Fruit fly (Drosophila melanogaster) whole organism, adult: ENCODE data around the gene CG15418.

ENCODE experiments used
- CG14711 ChIP-seq: fragments of 200-800 bp; sonication (Bioruptor generic); optimal IDR thresholded peaks from 2 replicates; lab custom pipeline; 2018; ENCODE audit warnings: missing biosample characterization, mild to moderate bottlenecking, missing genetic modification characterization, moderate library complexity
- CG1620 ChIP-seq: fragments of 200-800 bp; sonication (Bioruptor generic); optimal IDR thresholded peaks from 2 replicates; lab custom pipeline; 2016; ENCODE audit warnings: missing biosample characterization, missing genetic modification characterization
- CG5204 ChIP-seq: fragments of 200-800 bp; sonication (Bioruptor generic); optimal IDR thresholded peaks from 2 replicates; lab custom pipeline; 2016; ENCODE audit warnings: missing biosample characterization, missing genetic modification characterization
- CG7045 ChIP-seq: fragments of 200-800 bp; sonication (Bioruptor generic); optimal IDR thresholded peaks from 2 replicates; lab custom pipeline; 2017; ENCODE audit warnings: missing biosample characterization, mild to moderate bottlenecking, missing genetic modification characterization
- CG7101 ChIP-seq: fragments of 200-800 bp; sonication (Bioruptor generic); optimal IDR thresholded peaks from 2 replicates; lab custom pipeline; 2018; ENCODE audit warnings: missing biosample characterization, mild to moderate bottlenecking, missing genetic modification characterization, moderate library complexity
- Clk ChIP-seq: fragments of 200-800 bp; sonication (Bioruptor generic); optimal IDR thresholded peaks from 2 replicates; lab custom pipeline; 2017; ENCODE audit warnings: missing biosample characterization, missing genetic modification characterization
- Crg-1 ChIP-seq: fragments of 200-800 bp; sonication (Bioruptor generic); optimal IDR thresholded peaks from 2 replicates; lab custom pipeline; 2016; ENCODE audit warnings: missing biosample characterization, missing genetic modification characterization
- Mnt ChIP-seq: fragments of 200-800 bp; sonication (Bioruptor generic); optimal IDR thresholded peaks from 2 replicates; lab custom pipeline; 2016; ENCODE audit warnings: missing biosample characterization, mild to moderate bottlenecking, missing genetic modification characterization
- bab1 ChIP-seq: fragments of 200-800 bp; sonication (Bioruptor generic); optimal IDR thresholded peaks from 3 replicates; lab custom pipeline; 2019; ENCODE audit warnings: missing biosample characterization, mild to moderate bottlenecking, missing genetic modification characterization, moderate library complexity
- cnc ChIP-seq, 2 experiments: fragments of >200 bp; optimal IDR thresholded peaks; 2 replicates each; lab custom pipeline; 2017
- kay ChIP-seq: fragments of 200-800 bp; sonication (Bioruptor generic); peaks from one replicate; lab custom pipeline; 2016; ENCODE audit warnings: missing biosample characterization, missing genetic modification characterization, borderline replicate concordance
- ovo ChIP-seq: fragments of 200-800 bp; sonication (Bioruptor generic); optimal IDR thresholded peaks from 2 replicates; lab custom pipeline; 2016; ENCODE audit warnings: missing biosample characterization, missing genetic modification characterization
- pad ChIP-seq: fragments of 200-800 bp; sonication (Bioruptor generic); optimal IDR thresholded peaks from 3 replicates; lab custom pipeline; 2017; ENCODE audit warnings: missing biosample characterization, missing genetic modification characterization, mild to moderate bottlenecking, moderate library complexity, missing genetic modification reagents
- tj ChIP-seq: fragments of 200-800 bp; sonication (Bioruptor generic); optimal IDR thresholded peaks from 3 replicates; lab custom pipeline; 2017; ENCODE audit warnings: missing biosample characterization, mild to moderate bottlenecking, missing genetic modification characterization, moderate library complexity

dm6 chr2L:3588841-3589240, 32.7 kb downstream of the CG15418 start:
- TF ChIP-seq CG7101 (tag; lab: Kevin White, UChicago) (no peak), pad (no peak), bab1 (GFP tag; lab: Kevin White, UChicago) (no peak), CG14711 (tag; lab: Kevin White, UChicago) (no peak), ovo (GFP tag; lab: Kevin White, UChicago) (no peak), tj (GFP tag; lab: Kevin White, UChicago) (no peak), cnc (optimal IDR thresholded peaks at IDR 0.05; lab: Kevin White, UChicago) (no peak), kay (no peak), Mnt (no peak), CG1620 (GFP tag; lab: Kevin White, UChicago) (no peak), CG7045 (GFP tag; lab: Kevin White, UChicago) (no peak), CG5204 (GFP tag; lab: Kevin White, UChicago) (no peak), Clk (GFP tag; lab: Kevin White, UChicago) (no peak), Crg-1 (GFP tag; lab: Kevin White, UChicago) (no peak)
